Worm (Caenorhabditis elegans) whole organism, L1 larva: ENCODE measurements around the gene Y82E9BR.5.

Source experiments
- C04F5.9 ChIP-seq: sonication (generic microtip); optimal IDR thresholded peaks from 2 replicates; lab custom pipeline; 2016; ENCODE audit warnings: missing genetic modification characterization, missing compliant biosample characterization
- C16A3.4 ChIP-seq: fragments of 150-350 bp; optimal IDR thresholded peaks from 2 replicates; lab custom pipeline; 2014; ENCODE audit warnings: missing biosample characterization, missing genetic modification characterization
- aha-1 ChIP-seq: fragments of 150-350 bp; optimal IDR thresholded peaks from 2 replicates; lab custom pipeline; 2014; ENCODE audit warnings: missing biosample characterization, missing genetic modification characterization
- alr-1 ChIP-seq: fragments of 200-800 bp; sonication (Bioruptor generic); optimal IDR thresholded peaks from 2 replicates; lab custom pipeline; 2018; ENCODE audit warnings: borderline replicate concordance, mild to moderate bottlenecking, missing genetic modification characterization, missing compliant biosample characterization
- aly-2 ChIP-seq: fragments of 150-350 bp; optimal IDR thresholded peaks from 2 replicates; lab custom pipeline; 2014; ENCODE audit warnings: missing biosample characterization, missing genetic modification characterization
- ama-1 ChIP-seq: fragments of 150-350 bp; optimal IDR thresholded peaks from 2 replicates; lab custom pipeline; 2014
- ceh-90 ChIP-seq: sonication (generic microtip); optimal IDR thresholded peaks from 2 replicates; lab custom pipeline; 2016; ENCODE audit warnings: missing genetic modification characterization, missing compliant biosample characterization
- ces-1 ChIP-seq: fragments of 150-350 bp; optimal IDR thresholded peaks from 2 replicates; lab custom pipeline; 2014; ENCODE audit warnings: missing biosample characterization, missing genetic modification reagents, missing genetic modification characterization
- dpl-1 ChIP-seq, 3 experiments: fragments of 150-350 bp in 2 of 3; sonication (generic microtip) in 1 of 3; optimal IDR thresholded peaks; 2 replicates each; lab custom pipeline; 2014 to 2017; ENCODE audit warnings: missing biosample characterization in 3 of 3, missing genetic modification characterization in 3 of 3, missing genetic modification reagents in 3 of 3
- dsc-1 ChIP-seq: sonication (generic microtip); optimal IDR thresholded peaks from 2 replicates; lab custom pipeline; 2016; ENCODE audit warnings: mild to moderate bottlenecking, missing genetic modification characterization, missing compliant biosample characterization
- efl-3 ChIP-seq: fragments of 200-800 bp; sonication (Bioruptor generic); optimal IDR thresholded peaks from 2 replicates; lab custom pipeline; 2018; ENCODE audit warnings: mild to moderate bottlenecking, missing genetic modification characterization, missing compliant biosample characterization
- egl-27 ChIP-seq, 2 experiments: fragments of 150-350 bp in 1 of 2; sonication (generic microtip); optimal IDR thresholded peaks; 3 replicates each; lab custom pipeline; 2017 to 2018; ENCODE audit warnings: missing biosample characterization in 2 of 2, missing genetic modification characterization in 2 of 2, missing genetic modification reagents in 2 of 2
- elt-3 ChIP-seq, 6 experiments: fragments of 150-350 bp in 1 of 6; sonication (generic microtip); optimal IDR thresholded peaks; 2 replicates each; lab custom pipeline; 2017 to 2018; ENCODE audit warnings: missing biosample characterization in 6 of 6, missing genetic modification characterization in 6 of 6, inconsistent platforms in 1 of 6
- ets-5 ChIP-seq: fragments of 200-800 bp; sonication (Bioruptor generic); IDR thresholded peaks from 2 replicates; pipeline ENCODE4 v1.3.6; 2022; ENCODE audit warnings: missing genetic modification characterization, missing compliant biosample characterization
- fkh-10 ChIP-seq: sonication (generic microtip); optimal IDR thresholded peaks from 2 replicates; lab custom pipeline; 2017; ENCODE audit warnings: missing biosample characterization, missing genetic modification reagents, missing genetic modification characterization
- fkh-4 ChIP-seq: sonication (generic microtip); optimal IDR thresholded peaks from 2 replicates; lab custom pipeline; 2016; ENCODE audit warnings: missing compliant biosample characterization, missing genetic modification characterization, borderline replicate concordance
- fos-1 ChIP-seq: fragments of 150-350 bp; optimal IDR thresholded peaks from 2 replicates; lab custom pipeline; 2014; ENCODE audit warnings: missing biosample characterization, missing genetic modification characterization
- hlh-17 ChIP-seq: fragments of 200-800 bp; sonication (Bioruptor generic); optimal IDR thresholded peaks from 2 replicates; lab custom pipeline; 2018; ENCODE audit warnings: missing genetic modification characterization, mild to moderate bottlenecking, missing compliant biosample characterization, moderate library complexity, borderline replicate concordance
- isw-1 ChIP-seq: fragments of 200-800 bp; sonication (Bioruptor generic); IDR thresholded peaks from 2 replicates; pipeline ENCODE4 v1.3.6; 2022; ENCODE audit warnings: missing genetic modification characterization, missing compliant biosample characterization
- jun-1 ChIP-seq: fragments of 150-350 bp; optimal IDR thresholded peaks from 2 replicates; lab custom pipeline; 2014; ENCODE audit warnings: missing biosample characterization, missing genetic modification reagents, missing genetic modification characterization
- lin-13 ChIP-seq: fragments of 150-350 bp; optimal IDR thresholded peaks from 2 replicates; lab custom pipeline; 2014; ENCODE audit warnings: missing biosample characterization, missing genetic modification reagents, missing genetic modification characterization
- lin-14 ChIP-seq: fragments of 200-800 bp; sonication (Bioruptor generic); optimal IDR thresholded peaks from 2 replicates; lab custom pipeline; 2018; ENCODE audit warnings: mild to moderate bottlenecking, missing genetic modification characterization, moderate library complexity, missing compliant biosample characterization
- lin-15B ChIP-seq: fragments of 150-350 bp; sonication (generic microtip); optimal IDR thresholded peaks from 3 replicates; lab custom pipeline; 2014; ENCODE audit warnings: missing biosample characterization, missing genetic modification characterization
- lin-35 ChIP-seq, 2 experiments: fragments of 150-350 bp; optimal IDR thresholded peaks; 2 replicates each; lab custom pipeline; 2014; ENCODE audit warnings: missing biosample characterization in 2 of 2, missing genetic modification characterization in 2 of 2, missing genetic modification reagents in 2 of 2
- lir-3 ChIP-seq: sonication (generic microtip); optimal IDR thresholded peaks from 2 replicates; lab custom pipeline; 2016; ENCODE audit warnings: mild to moderate bottlenecking, missing genetic modification characterization, moderate library complexity, missing compliant biosample characterization; ENCODE audit not compliant: poor library complexity
- lsy-2 ChIP-seq, 2 experiments: fragments of 150-350 bp; optimal IDR thresholded peaks; 2 replicates each; lab custom pipeline; 2014; ENCODE audit warnings: missing biosample characterization in 2 of 2, missing genetic modification characterization in 2 of 2
- mab-9 ChIP-seq: fragments of 200-800 bp; sonication (Bioruptor generic); IDR thresholded peaks from 2 replicates; pipeline ENCODE4 v1.3.6; 2022; ENCODE audit warnings: missing genetic modification reagents, missing genetic modification characterization, missing compliant biosample characterization
- mdl-1 ChIP-seq, 2 experiments: fragments of 150-350 bp; optimal IDR thresholded peaks; 2 replicates each; lab custom pipeline; 2014 to 2017; ENCODE audit warnings: missing biosample characterization in 2 of 2, missing genetic modification characterization in 2 of 2, inconsistent platforms in 1 of 2
- nhr-11 ChIP-seq: fragments of 150-350 bp; optimal IDR thresholded peaks from 2 replicates; lab custom pipeline; 2014; ENCODE audit warnings: missing biosample characterization, missing genetic modification characterization
- nhr-20 ChIP-seq: sonication (generic microtip); optimal IDR thresholded peaks from 2 replicates; lab custom pipeline; 2016; ENCODE audit warnings: mild to moderate bottlenecking, missing genetic modification characterization, missing compliant biosample characterization
- nhr-237 ChIP-seq: fragments of 150-350 bp; optimal IDR thresholded peaks from 2 replicates; lab custom pipeline; 2014; ENCODE audit warnings: missing biosample characterization, missing genetic modification characterization
- nhr-28 ChIP-seq: fragments of 150-350 bp; optimal IDR thresholded peaks from 2 replicates; lab custom pipeline; 2014; ENCODE audit warnings: missing biosample characterization, missing genetic modification characterization
- nhr-71 ChIP-seq: sonication (generic microtip); optimal IDR thresholded peaks from 2 replicates; lab custom pipeline; 2016; ENCODE audit warnings: mild to moderate bottlenecking, missing genetic modification characterization, moderate library complexity, missing compliant biosample characterization
- nhr-76 ChIP-seq: sonication (generic microtip); optimal IDR thresholded peaks from 2 replicates; lab custom pipeline; 2017; ENCODE audit warnings: missing biosample characterization, missing genetic modification characterization
- nhr-84 ChIP-seq: sonication (generic microtip); optimal IDR thresholded peaks from 2 replicates; lab custom pipeline; 2017; ENCODE audit warnings: missing biosample characterization, missing genetic modification characterization
- nhr-85 ChIP-seq: sonication (generic microtip); peaks from one replicate; lab custom pipeline; 2016; ENCODE audit warnings: missing genetic modification characterization, inconsistent platforms, missing compliant biosample characterization
- pax-3 ChIP-seq: fragments of 200-800 bp; sonication (Bioruptor generic); optimal IDR thresholded peaks from 2 replicates; lab custom pipeline; 2018; ENCODE audit warnings: mild to moderate bottlenecking, missing genetic modification characterization, moderate library complexity, missing compliant biosample characterization
- skn-1 ChIP-seq: fragments of 150-350 bp; optimal IDR thresholded peaks from 2 replicates; lab custom pipeline; 2014; ENCODE audit warnings: missing biosample characterization, missing genetic modification characterization
- swsn-7 ChIP-seq: sonication (generic microtip); optimal IDR thresholded peaks from 2 replicates; lab custom pipeline; 2016; ENCODE audit warnings: missing genetic modification characterization, missing compliant biosample characterization
- unc-130 ChIP-seq: fragments of 150-350 bp; optimal IDR thresholded peaks from 2 replicates; lab custom pipeline; 2017; ENCODE audit warnings: missing biosample characterization, missing genetic modification characterization, inconsistent platforms
- unc-30 ChIP-seq: sonication (generic microtip); optimal IDR thresholded peaks from 2 replicates; lab custom pipeline; 2017; ENCODE audit warnings: missing biosample characterization, missing genetic modification characterization
- unc-62 ChIP-seq: fragments of 150-350 bp; optimal IDR thresholded peaks from 2 replicates; lab custom pipeline; 2014; ENCODE audit warnings: missing biosample characterization, missing genetic modification reagents, missing genetic modification characterization
- unc-86 ChIP-seq: sonication (generic microtip); optimal IDR thresholded peaks from 2 replicates; lab custom pipeline; 2016; ENCODE audit warnings: missing genetic modification characterization, missing compliant biosample characterization
- unc-98 ChIP-seq: fragments of 200-800 bp; sonication (Bioruptor generic); IDR thresholded peaks from 2 replicates; pipeline ENCODE4 v1.3.6; 2022; ENCODE audit warnings: missing genetic modification characterization, missing compliant biosample characterization
- vab-15 ChIP-seq: sonication (generic microtip); optimal IDR thresholded peaks from 2 replicates; lab custom pipeline; 2017; ENCODE audit warnings: missing genotype, mild to moderate bottlenecking, missing genetic modification characterization, missing compliant biosample characterization
- ztf-4 ChIP-seq: fragments of 150-350 bp; optimal IDR thresholded peaks from 2 replicates; lab custom pipeline; 2014; ENCODE audit warnings: missing biosample characterization, missing genetic modification characterization

The Y82E9BR.5 gene

DNA sequence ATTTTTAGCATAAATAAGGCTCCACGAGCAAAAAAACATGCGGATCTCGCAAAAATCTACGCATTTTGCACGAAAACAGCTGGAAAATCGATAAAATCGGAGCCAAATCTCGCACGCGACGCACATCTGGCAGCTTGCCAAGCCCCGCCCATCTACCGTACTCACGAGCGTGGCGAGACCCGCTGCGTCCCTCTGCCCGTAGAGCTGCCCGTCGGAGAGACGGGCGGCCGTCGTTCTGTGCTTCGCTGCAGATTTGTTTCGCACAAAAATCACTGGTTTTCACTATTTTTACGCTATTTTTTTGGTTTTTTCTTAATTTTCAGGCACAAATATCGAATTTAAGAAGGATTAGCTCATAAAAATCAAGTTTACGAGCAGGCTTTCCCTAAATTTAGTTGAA lies 34.5 kb downstream of the Y82E9BR.5 start (continued):
- TF ChIP-seq isw-1 (GFP tag; lab: Robert Waterston, UW): peak; percentile 89
- no peak for TF ChIP-seq ceh-90 (tag; lab: Kevin White, UChicago)
- TF ChIP-seq unc-62 (GFP tag; lab: Kevin White, UChicago): no peak
- peak; percentile 49 for TF ChIP-seq C04F5.9
- TF ChIP-seq alr-1 (tag; lab: Kevin White, UChicago): no peak
- TF ChIP-seq jun-1 (tag; lab: Kevin White, UChicago): peak; percentile 85
- TF ChIP-seq dsc-1 (tag; lab: Kevin White, UChicago): peak; percentile 89
- TF ChIP-seq elt-3 (tag; optimal IDR thresholded peaks at IDR 0.05; lab: Kevin White, UChicago): peak in 3 of 6 experiments; percentile 61 to 70 (median 69)
- peak; percentile 87 for TF ChIP-seq skn-1
- peak; percentile 83 for TF ChIP-seq pax-3 (tag; lab: Kevin White, UChicago)
- TF ChIP-seq fos-1: peak; percentile 68

DNA sequence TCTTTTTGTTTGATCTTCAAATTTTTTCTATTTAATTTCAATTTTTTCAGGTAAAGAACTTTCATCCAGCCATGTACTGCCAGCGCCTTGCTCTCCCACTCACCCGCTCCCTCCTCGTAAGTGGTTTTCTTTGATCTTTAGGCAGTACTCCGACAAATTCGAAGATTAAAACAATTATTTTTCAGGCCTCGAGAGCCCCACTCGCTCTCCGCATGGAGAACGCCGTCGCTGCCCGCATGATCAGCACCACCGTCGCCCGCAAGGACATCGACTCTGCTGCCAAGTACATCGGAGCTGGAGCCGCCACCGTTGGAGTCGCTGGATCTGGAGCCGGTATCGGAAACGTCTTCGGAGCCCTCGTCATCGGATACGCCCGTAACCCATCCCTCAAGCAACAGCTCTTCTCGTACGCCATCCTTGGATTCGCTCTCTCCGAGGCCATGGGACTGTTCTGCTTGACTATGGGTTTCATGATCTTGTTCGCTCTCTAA lies 35.0 kb downstream of the Y82E9BR.5 start, which contains the start of gene Y82E9BR.3:
Gene Y82E9BR.3, plus strand, starts transcription at position 51 of the 491 bp plus-strand sequence.
- TF ChIP-seq mab-9 (GFP tag; lab: Robert Waterston, UW) (peak; percentile 11; the same call in 1 of the 2 replicates), efl-3 (GFP tag; lab: Kevin White, UChicago) (no peak), egl-27 (tag; optimal IDR thresholded peaks at IDR 0.05; lab: Kevin White, UChicago) (no peak)

DNA sequence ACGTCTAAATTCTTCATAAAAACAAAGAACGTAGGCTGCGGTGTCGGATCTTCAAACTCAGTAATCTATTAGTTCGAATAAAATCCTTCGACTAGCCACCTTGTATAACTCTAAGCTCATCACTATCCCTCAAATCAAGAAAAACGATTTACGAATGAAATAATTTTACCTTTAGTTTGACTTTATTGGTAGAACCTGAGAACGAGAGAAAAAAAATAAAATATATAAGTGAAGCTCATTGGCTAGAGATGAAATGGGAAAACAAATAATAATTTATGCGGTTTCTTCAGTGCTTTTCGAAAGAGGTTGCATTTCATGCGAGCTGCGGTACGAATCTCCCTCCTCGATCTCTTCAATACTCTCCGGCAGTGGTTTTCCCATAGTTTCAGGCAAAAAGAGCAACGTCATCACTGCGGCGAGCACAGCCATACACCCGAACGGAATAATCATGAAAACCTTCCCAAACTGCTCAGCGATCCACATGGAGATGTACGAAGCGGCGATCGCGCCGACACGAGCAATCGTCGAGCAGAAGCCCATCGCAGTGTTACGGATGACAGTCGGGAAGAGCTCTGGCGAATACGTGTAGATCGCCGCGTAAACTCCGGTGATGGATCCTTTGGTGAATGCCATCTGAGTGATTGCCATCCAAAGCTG lies 35.7 kb downstream of the Y82E9BR.5 start:
- TF ChIP-seq dsc-1 (tag; lab: Kevin White, UChicago): peak; percentile 23
- TF ChIP-seq aha-1 (tag; lab: Kevin White, UChicago): no peak
- TF ChIP-seq unc-98: no peak
- TF ChIP-seq unc-62 (GFP tag; lab: Kevin White, UChicago): no peak
- peak; percentile 81 for TF ChIP-seq nhr-71 (tag; lab: Kevin White, UChicago)
- peak; percentile 85 for TF ChIP-seq ztf-4 (tag; lab: Kevin White, UChicago)
- no peak for TF ChIP-seq ces-1 (GFP tag; lab: Kevin White, UChicago)
- TF ChIP-seq skn-1: no peak
- no peak for TF ChIP-seq hlh-17 (GFP tag; lab: Kevin White, UChicago)
- no peak for TF ChIP-seq ets-5 (GFP tag; lab: Robert Waterston, UW)
- TF ChIP-seq ceh-90 (tag; lab: Kevin White, UChicago): no peak
- peak; percentile 35 for TF ChIP-seq nhr-11
- TF ChIP-seq nhr-84: no peak
- peak; percentile 35 for TF ChIP-seq fos-1
- no peak for TF ChIP-seq nhr-76
- TF ChIP-seq egl-27 (tag; optimal IDR thresholded peaks at IDR 0.05; lab: Kevin White, UChicago): no peak
- no peak for TF ChIP-seq fkh-4 (tag; lab: Kevin White, UChicago)
- peak; percentile 76 for TF ChIP-seq pax-3 (tag; lab: Kevin White, UChicago)
- TF ChIP-seq dpl-1 (GFP tag; optimal IDR thresholded peaks at IDR 0.05; lab: Kevin White, UChicago): peak in 1 of 3 experiments; percentile 2
- TF ChIP-seq vab-15: no peak
- peak; percentile 91 for TF ChIP-seq aly-2 (tag; lab: Kevin White, UChicago)
- no peak for TF ChIP-seq nhr-28 (tag; lab: Kevin White, UChicago)
- peak in 1 of 2 experiments; percentile 20 for TF ChIP-seq lin-35 (GFP tag; optimal IDR thresholded peaks at IDR 0.05; lab: Kevin White, UChicago)
- TF ChIP-seq C16A3.4: peak; percentile 39
- no peak for TF ChIP-seq lir-3 (tag; lab: Kevin White, UChicago)
- peak; percentile 68 for TF ChIP-seq nhr-85
- TF ChIP-seq lin-14 (GFP tag; lab: Kevin White, UChicago): peak; percentile 36
- no peak for TF ChIP-seq alr-1 (tag; lab: Kevin White, UChicago)
- TF ChIP-seq unc-130: no peak
- no peak for TF ChIP-seq unc-30 (tag; lab: Kevin White, UChicago)
- peak; percentile 31 for TF ChIP-seq lin-13 (GFP tag; lab: Kevin White, UChicago)
- TF ChIP-seq lin-15B (tag; lab: Kevin White, UChicago): no peak
- no peak for TF ChIP-seq nhr-237 (tag; lab: Kevin White, UChicago)
- peak; percentile 50 for TF ChIP-seq nhr-20
- no peak for TF ChIP-seq mdl-1 (tag; optimal IDR thresholded peaks at IDR 0.05; lab: Kevin White, UChicago)
- peak; percentile 84 for TF ChIP-seq ama-1 (lab: Kevin White, UChicago)
- TF ChIP-seq unc-86 (tag; lab: Kevin White, UChicago): no peak
- peak; percentile 64 for TF ChIP-seq swsn-7 (tag; lab: Kevin White, UChicago)
- TF ChIP-seq fkh-10 (GFP tag; lab: Kevin White, UChicago): no peak
- peak; percentile 53 to 68 for TF ChIP-seq lsy-2 (tag; optimal IDR thresholded peaks at IDR 0.05; lab: Kevin White, UChicago)
